Worm (Caenorhabditis elegans) whole organism, late embryonic: ENCODE measurements around the gene T28A11.4.

Experiments used
- K09A11.1 ChIP-seq: sonication (generic microtip); optimal IDR thresholded peaks from 2 replicates; lab custom pipeline; 2017; ENCODE audit warnings: antibody characterized with exemption, mild to moderate bottlenecking, missing genetic modification characterization, missing compliant biosample characterization; ENCODE audit not compliant: insufficient read depth
- T23F11.4 ChIP-seq: fragments of 200-800 bp; sonication (Bioruptor generic); optimal IDR thresholded peaks from 2 replicates; lab custom pipeline; 2018; ENCODE audit warnings: mild to moderate bottlenecking, missing genetic modification characterization, missing compliant biosample characterization
- Y22D7AL.16 ChIP-seq: sonication (generic microtip); optimal IDR thresholded peaks from 2 replicates; lab custom pipeline; 2016; ENCODE audit warnings: missing genetic modification characterization, missing compliant biosample characterization
- ahr-1 ChIP-seq: sonication (generic microtip); optimal IDR thresholded peaks from 2 replicates; lab custom pipeline; 2016; ENCODE audit warnings: missing genetic modification characterization, missing compliant biosample characterization
- ceh-14 ChIP-seq: sonication (generic microtip); optimal IDR thresholded peaks from 2 replicates; lab custom pipeline; 2016; ENCODE audit warnings: missing genotype, missing genetic modification characterization, missing compliant biosample characterization
- ceh-22 ChIP-seq: sonication (generic microtip); optimal IDR thresholded peaks from 2 replicates; lab custom pipeline; 2017; ENCODE audit warnings: missing biosample characterization, missing genetic modification characterization
- ceh-45 ChIP-seq: fragments of 200-800 bp; sonication (Bioruptor generic); IDR thresholded peaks from 2 replicates; pipeline ENCODE4 v1.3.6; 2022; ENCODE audit warnings: missing genetic modification reagents, missing genetic modification characterization, missing compliant biosample characterization
- ceh-6 ChIP-seq: fragments of 200-800 bp; sonication (Bioruptor generic); optimal IDR thresholded peaks from 2 replicates; lab custom pipeline; 2018; ENCODE audit warnings: mild to moderate bottlenecking, missing genetic modification characterization, missing compliant biosample characterization
- che-1 ChIP-seq: sonication (generic microtip); optimal IDR thresholded peaks from 2 replicates; lab custom pipeline; 2016; ENCODE audit warnings: mild to moderate bottlenecking, missing genetic modification characterization, missing compliant biosample characterization
- dmd-4 ChIP-seq: sonication (generic microtip); optimal IDR thresholded peaks from 2 replicates; lab custom pipeline; 2016; ENCODE audit warnings: borderline replicate concordance, missing genetic modification characterization, missing compliant biosample characterization
- elt-2 ChIP-seq: sonication (generic microtip); optimal IDR thresholded peaks from 2 replicates; lab custom pipeline; 2016; ENCODE audit warnings: missing genetic modification reagents, missing genetic modification characterization, missing compliant biosample characterization
- ets-4 ChIP-seq: sonication (generic microtip); optimal IDR thresholded peaks from 2 replicates; lab custom pipeline; 2016; ENCODE audit warnings: missing genetic modification characterization, missing compliant biosample characterization
- fkh-6 ChIP-seq: sonication (generic microtip); optimal IDR thresholded peaks from 2 replicates; lab custom pipeline; 2016; ENCODE audit warnings: missing genetic modification characterization, missing compliant biosample characterization
- hlh-13 ChIP-seq: fragments of 200-800 bp; sonication (Bioruptor generic); optimal IDR thresholded peaks from 2 replicates; lab custom pipeline; 2018; ENCODE audit warnings: mild to moderate bottlenecking, missing genetic modification characterization, missing compliant biosample characterization
- hlh-8 ChIP-seq: sonication (generic microtip); optimal IDR thresholded peaks from 2 replicates; lab custom pipeline; 2016; ENCODE audit warnings: missing genotype, missing genetic modification characterization, missing compliant biosample characterization
- lim-6 ChIP-seq: sonication (generic microtip); optimal IDR thresholded peaks from 2 replicates; lab custom pipeline; 2016; ENCODE audit warnings: missing genetic modification characterization, missing compliant biosample characterization
- nhr-232 ChIP-seq: sonication (generic microtip); optimal IDR thresholded peaks from 2 replicates; lab custom pipeline; 2016; ENCODE audit warnings: missing genetic modification characterization, missing compliant biosample characterization
- odd-2 ChIP-seq: sonication (generic microtip); optimal IDR thresholded peaks from 2 replicates; lab custom pipeline; 2017; ENCODE audit warnings: antibody characterized with exemption, mild to moderate bottlenecking, missing genetic modification characterization, missing compliant biosample characterization
- pat-9 ChIP-seq: fragments of 200-800 bp; sonication (Bioruptor generic); optimal IDR thresholded peaks from 2 replicates; lab custom pipeline; 2018; ENCODE audit warnings: mild to moderate bottlenecking, missing genetic modification characterization, moderate library complexity, missing compliant biosample characterization
- pax-1 ChIP-seq: fragments of 150-350 bp; optimal IDR thresholded peaks from 2 replicates; lab custom pipeline; 2014; ENCODE audit warnings: missing biosample characterization, missing genetic modification characterization
- pha-2 ChIP-seq: sonication (generic microtip); optimal IDR thresholded peaks from 2 replicates; lab custom pipeline; 2017; ENCODE audit warnings: mild to moderate bottlenecking, missing genetic modification characterization, missing compliant biosample characterization
- pha-4 ChIP-seq: fragments of 150-350 bp; optimal IDR thresholded peaks from 2 replicates; lab custom pipeline; 2018; ENCODE audit warnings: missing biosample characterization, missing genetic modification reagents, missing genetic modification characterization
- pqm-1 ChIP-seq: sonication (generic microtip); optimal IDR thresholded peaks from 2 replicates; lab custom pipeline; 2016; ENCODE audit warnings: missing genetic modification characterization, missing compliant biosample characterization
- sdc-2 ChIP-seq: sonication (generic microtip); optimal IDR thresholded peaks from 2 replicates; lab custom pipeline; 2016; ENCODE audit warnings: missing genotype, missing genetic modification characterization, missing compliant biosample characterization
- sox-2 ChIP-seq: fragments of 200-800 bp; sonication (Bioruptor generic); IDR thresholded peaks from 2 replicates; pipeline ENCODE4 v1.3.6; 2022; ENCODE audit warnings: missing genetic modification reagents, missing genetic modification characterization, missing compliant biosample characterization
- sox-4 ChIP-seq: sonication (generic microtip); optimal IDR thresholded peaks from 2 replicates; lab custom pipeline; 2017; ENCODE audit warnings: mild to moderate bottlenecking, missing genetic modification characterization, inconsistent platforms, missing compliant biosample characterization
- tbx-2 ChIP-seq: sonication (generic microtip); optimal IDR thresholded peaks from 2 replicates; lab custom pipeline; 2016; ENCODE audit warnings: missing genetic modification characterization, missing compliant biosample characterization
- ttx-3 ChIP-seq: sonication (generic microtip); optimal IDR thresholded peaks from 2 replicates; lab custom pipeline; 2016; ENCODE audit warnings: missing genetic modification reagents, missing genetic modification characterization, missing compliant biosample characterization
- unc-3 ChIP-seq, 2 experiments: fragments of 200-800 bp in 1 of 2; sonication (Bioruptor generic) in 1 of 2; sonication (generic microtip) in 1 of 2; conservative IDR thresholded peaks in 1 of 2; optimal IDR thresholded peaks in 1 of 2; 2 replicates each; pipeline versions ENCODE4 v1.3.6 to Lab custom; 2016 to 2022; ENCODE audit warnings: missing compliant biosample characterization in 2 of 2, missing genetic modification characterization in 2 of 2, missing genetic modification reagents in 1 of 2
- unc-55 ChIP-seq: sonication (generic microtip); optimal IDR thresholded peaks from 2 replicates; lab custom pipeline; 2017; ENCODE audit warnings: missing biosample characterization, missing genetic modification reagents, missing genetic modification characterization
- zip-5 ChIP-seq: sonication (generic microtip); optimal IDR thresholded peaks from 2 replicates; lab custom pipeline; 2016; ENCODE audit warnings: missing genetic modification characterization, missing compliant biosample characterization
- ztf-16 ChIP-seq: sonication (generic microtip); optimal IDR thresholded peaks from 2 replicates; lab custom pipeline; 2017; ENCODE audit warnings: missing genetic modification characterization, missing compliant biosample characterization

Gene T28A11.4

ce11 chrV:3312067-3312666 lies 38.3 kb downstream of the T28A11.4 start, which contains the start of gene arrd-18:
TSS of gene arrd-18 (minus strand) at chrV:3312117.
- TF ChIP-seq ceh-14 = peak; percentile 15
- no peak for TF ChIP-seq sdc-2 (tag; lab: Kevin White, UChicago)
- no peak for TF ChIP-seq ets-4 (tag; lab: Kevin White, UChicago)

- no peak for TF ChIP-seq ttx-3 (tag; lab: Kevin White, UChicago)
- TF ChIP-seq sox-2 (GFP tag; lab: Robert Waterston, UW) = no peak
- no peak for TF ChIP-seq unc-55
- TF ChIP-seq pha-4 (tag; lab: Kevin White, UChicago) = no peak
- no peak for TF ChIP-seq Y22D7AL.16 (tag; lab: Kevin White, UChicago)
- peak; percentile 8 for TF ChIP-seq pax-1 (tag; lab: Kevin White, UChicago)
- no peak for TF ChIP-seq pqm-1
- TF ChIP-seq pat-9 (tag; lab: Kevin White, UChicago) = no peak
- no peak for TF ChIP-seq K09A11.1 (tag; lab: Kevin White, UChicago)
Measured at ce11 chrV:3315308-3315707, 41.5 kb downstream of the T28A11.4 start, which contains the start of gene arrd-19. TSS of gene arrd-19 (minus strand) at chrV:3315516.

ce11 chrV:3316108-3316507 lies 42.3 kb downstream of the T28A11.4 start, which contains the start of gene F35F10.1:
TSS of gene F35F10.1 (plus strand) at chrV:3316307.
- TF ChIP-seq fkh-6 (tag; lab: Kevin White, UChicago) (no peak), unc-3 (GFP tag; conservative IDR thresholded peaks at IDR 0.05; lab: Robert Waterston, UW) (no peak), unc-3 (tag; optimal IDR thresholded peaks at IDR 0.05; lab: Kevin White, UChicago) (no peak), che-1 (tag; lab: Kevin White, UChicago) (no peak), elt-2 (tag; lab: Kevin White, UChicago) (no peak), tbx-2 (tag; lab: Kevin White, UChicago) (no peak), odd-2 (tag; lab: Kevin White, UChicago) (no peak), T23F11.4 (GFP tag; lab: Kevin White, UChicago) (no peak), ceh-22 (tag; lab: Kevin White, UChicago) (no peak), sox-2 (GFP tag; lab: Robert Waterston, UW) (no peak), ceh-6 (GFP tag; lab: Kevin White, UChicago) (no peak), ztf-16 (tag; lab: Kevin White, UChicago) (no peak), nhr-232 (tag; lab: Kevin White, UChicago) (no peak), ceh-45 (GFP tag; lab: Robert Waterston, UW) (no peak), pha-2 (no peak), hlh-8 (tag; lab: Kevin White, UChicago) (no peak), K09A11.1 (tag; lab: Kevin White, UChicago) (no peak), lim-6 (tag; lab: Kevin White, UChicago) (no peak), ahr-1 (no peak), sox-4 (no peak)

- TF ChIP-seq zip-5 (tag; lab: Kevin White, UChicago) = no peak
- TF ChIP-seq dmd-4 (tag; lab: Kevin White, UChicago) = no peak
Measured at ce11 chrV:3318975-3319374, 45.1 kb downstream of the T28A11.4 start, which contains the start of gene F35F10.13. TSS of gene F35F10.13 (minus strand) at chrV:3319075.

ce11 chrV:3320005-3320404 lies 46.2 kb downstream of the T28A11.4 start, which contains the start of gene F35F10.14:
TSS of gene F35F10.14 (minus strand) at chrV:3320105.
- no peak for TF ChIP-seq hlh-8 (tag; lab: Kevin White, UChicago)
- no peak for TF ChIP-seq K09A11.1 (tag; lab: Kevin White, UChicago)
- TF ChIP-seq hlh-13 (GFP tag; lab: Kevin White, UChicago) = no peak
- TF ChIP-seq, all 69 proteins: peak for 0
